Fruit fly (Drosophila melanogaster): ENCODE results near the gene CG18048.
A peak's percentile ranks its signal among the peaks of the same experiment; 100 is the strongest.

CG18048 gene

dm6 chr3R:6354408-6354807 lies 8.5 kb downstream of the CG18048 start:
- TF ChIP-seq brk (GFP tag; optimal IDR thresholded peaks at IDR 0.05) (peak; percentile 25), dmrt93B (GFP tag; optimal IDR thresholded peaks at IDR 0.05) (no peak)

- peak; percentile 30 for TF ChIP-seq Myc (optimal IDR thresholded peaks at IDR 0.05)
- TF ChIP-seq psq (GFP tag; optimal IDR thresholded peaks at IDR 0.05) = peak; percentile 20
- no peak for TF ChIP-seq sage (GFP tag; optimal IDR thresholded peaks at IDR 0.05)
- TF ChIP-seq Hr78 (GFP tag; optimal IDR thresholded peaks at IDR 0.05) = no peak
- peak; percentile 29 for TF ChIP-seq CG9705 (GFP tag; optimal IDR thresholded peaks at IDR 0.05)
- TF ChIP-seq sv (GFP tag; optimal IDR thresholded peaks at IDR 0.05) = peak; percentile 42
Measured at dm6 chr3R:6368100-6368499, 22.2 kb downstream of the CG18048 start, which contains the start of gene CG42724. TSS of gene CG42724 (minus strand) at chr3R:6368288.

dm6 chr3R:6368550-6369238 lies 22.8 kb downstream of the CG18048 start, which contains the start of gene CG10286:
TSS of gene CG10286 (plus strand) at chr3R:6368965.
- TF ChIP-seq rgr (GFP tag; optimal IDR thresholded peaks at IDR 0.05) (peak; percentile 25), br (GFP tag; optimal IDR thresholded peaks at IDR 0.05) (no peak), CG32264 (GFP tag; optimal IDR thresholded peaks at IDR 0.05) (no peak), Mio (GFP tag; optimal IDR thresholded peaks at IDR 0.05) (no peak), Myc (optimal IDR thresholded peaks at IDR 0.05) (peak; percentile 31), HLH106 (tag; optimal IDR thresholded peaks at IDR 0.05) (peak; percentile 29), psq (GFP tag; optimal IDR thresholded peaks at IDR 0.05) (peak; percentile 11), Hr83 (GFP tag; optimal IDR thresholded peaks at IDR 0.05; ENCODE audit: poor library complexity, severe bottlenecking) (peak; percentile 57), woc (GFP tag; optimal IDR thresholded peaks at IDR 0.05) (peak; percentile 44), GATAd (GFP tag; optimal IDR thresholded peaks at IDR 0.05) (no peak)

dm6 chr3R:6373512-6374306 lies 27.8 kb downstream of the CG18048 start:
- TF ChIP-seq fru (GFP tag; optimal IDR thresholded peaks at IDR 0.05) (peak; percentile 41), rgr (GFP tag; optimal IDR thresholded peaks at IDR 0.05) (peak; percentile 39), HLH106 (tag; optimal IDR thresholded peaks at IDR 0.05) (peak; percentile 51), psq (GFP tag; optimal IDR thresholded peaks at IDR 0.05) (peak; percentile 26), woc (GFP tag; optimal IDR thresholded peaks at IDR 0.05) (peak; percentile 54), Mio (GFP tag; optimal IDR thresholded peaks at IDR 0.05) (no peak), dsf (GFP tag; optimal IDR thresholded peaks at IDR 0.05; ENCODE audit: borderline replicate concordance) (peak; percentile 36), Hr83 (GFP tag; optimal IDR thresholded peaks at IDR 0.05; ENCODE audit: poor library complexity, severe bottlenecking) (peak; percentile 26), Hnf4 (GFP tag; optimal IDR thresholded peaks at IDR 0.05) (peak; percentile 33), Rel (GFP tag; optimal IDR thresholded peaks at IDR 0.05) (no peak), Rel (tag; optimal IDR thresholded peaks at IDR 0.05) (peak; percentile 3), lola (GFP tag; optimal IDR thresholded peaks at IDR 0.05) (no peak), Jra (GFP tag; optimal IDR thresholded peaks at IDR 0.05) (peak; percentile 62), CG32264 (GFP tag; optimal IDR thresholded peaks at IDR 0.05) (no peak), Sp1 (GFP tag; optimal IDR thresholded peaks at IDR 0.05) (peak; percentile 34), dmrt93B (GFP tag; optimal IDR thresholded peaks at IDR 0.05) (no peak), ey (GFP tag; optimal IDR thresholded peaks at IDR 0.05) (peak; percentile 37), CG9705 (GFP tag; optimal IDR thresholded peaks at IDR 0.05) (peak; percentile 16), h (GFP tag; optimal IDR thresholded peaks at IDR 0.05) (peak; percentile 58), OdsH (GFP tag; optimal IDR thresholded peaks at IDR 0.05) (peak; percentile 49), foxo (GFP tag; optimal IDR thresholded peaks at IDR 0.05) (peak in 1 of 2 experiments; percentile 29), N (GFP tag; optimal IDR thresholded peaks at IDR 0.05) (no peak), sv (GFP tag; optimal IDR thresholded peaks at IDR 0.05) (peak; percentile 33)

dm6 chr3R:6374307-6374574 lies 28.3 kb downstream of the CG18048 start, which contains the start of gene CG42564:
TSS of gene CG42564 (plus strand) at chr3R:6374475.
- no peak for TF ChIP-seq GATAd (GFP tag; optimal IDR thresholded peaks at IDR 0.05)
- TF ChIP-seq jim (GFP tag; optimal IDR thresholded peaks at IDR 0.05) = no peak
- no peak for TF ChIP-seq OdsH (GFP tag; optimal IDR thresholded peaks at IDR 0.05)
- no peak for TF ChIP-seq h (GFP tag; optimal IDR thresholded peaks at IDR 0.05)
- no peak for TF ChIP-seq Dif (GFP tag; optimal IDR thresholded peaks at IDR 0.05; ENCODE audit: partially characterized antibody)
- TF ChIP-seq Vsx2 (GFP tag; optimal IDR thresholded peaks at IDR 0.05; ENCODE audit: partially characterized antibody) = no peak
- TF ChIP-seq Myc (optimal IDR thresholded peaks at IDR 0.05) = no peak
- TF ChIP-seq pan (optimal IDR thresholded peaks at IDR 0.05) = no peak
- TF ChIP-seq psq (GFP tag; optimal IDR thresholded peaks at IDR 0.05) = no peak
- no peak for TF ChIP-seq fru (GFP tag; optimal IDR thresholded peaks at IDR 0.05)

Data from whole organism, wandering third instar larva.